Fruit fly (Drosophila melanogaster) whole organism, prepupa: ENCODE data around the gene CG33296.
A peak's percentile ranks its signal among the peaks of the same experiment; 100 is the strongest.

Source experiments
- Blimp-1 ChIP-seq: fragments of 200-800 bp; sonication (Bioruptor generic); optimal IDR thresholded peaks from 3 replicates; lab custom pipeline; 2017; ENCODE audit warnings: missing biosample characterization, missing genetic modification characterization, mild to moderate bottlenecking, moderate library complexity, missing genetic modification reagents
- CG10631 ChIP-seq: fragments of 200-800 bp; sonication (Bioruptor generic); optimal IDR thresholded peaks from 2 replicates; lab custom pipeline; 2016; ENCODE audit warnings: missing biosample characterization, missing genetic modification characterization
- CG10669 ChIP-seq: fragments of 200-800 bp; sonication (Bioruptor generic); optimal IDR thresholded peaks from 3 replicates; lab custom pipeline; 2018; ENCODE audit warnings: missing biosample characterization, mild to moderate bottlenecking, missing genetic modification characterization, moderate library complexity
- CG11294 ChIP-seq: fragments of 200-800 bp; sonication (Bioruptor generic); IDR thresholded peaks from 2 replicates; pipeline ENCODE4 v1.3.6; 2022; ENCODE audit warnings: missing biosample characterization, missing genetic modification characterization
- CG11902 ChIP-seq: fragments of 200-800 bp; sonication (Bioruptor generic); optimal IDR thresholded peaks from 3 replicates; lab custom pipeline; 2016; ENCODE audit warnings: missing biosample characterization, missing genetic modification characterization
- CG15336 ChIP-seq: fragments of 200-800 bp; sonication (Bioruptor generic); IDR thresholded peaks from 2 replicates; pipeline ENCODE4 v1.3.6; 2022; ENCODE audit warnings: missing biosample characterization, missing genetic modification characterization
- CG16779 ChIP-seq: fragments of 200-800 bp; sonication (Bioruptor generic); optimal IDR thresholded peaks from 3 replicates; lab custom pipeline; 2017; ENCODE audit warnings: missing biosample characterization, mild to moderate bottlenecking, missing genetic modification characterization
- CG31627 ChIP-seq: fragments of 200-800 bp; sonication (Bioruptor generic); optimal IDR thresholded peaks from 3 replicates; lab custom pipeline; 2016; ENCODE audit warnings: missing biosample characterization, missing genetic modification characterization
- CG3919 ChIP-seq: fragments of 200-800 bp; sonication (Bioruptor generic); optimal IDR thresholded peaks from 3 replicates; lab custom pipeline; 2016; ENCODE audit warnings: missing biosample characterization, missing genetic modification characterization
- CG4318 ChIP-seq: fragments of 200-800 bp; sonication (Bioruptor generic); optimal IDR thresholded peaks from 3 replicates; lab custom pipeline; 2017; ENCODE audit warnings: missing biosample characterization, mild to moderate bottlenecking, missing genetic modification characterization
- CG6276 ChIP-seq: fragments of 200-800 bp; sonication (Bioruptor generic); optimal IDR thresholded peaks from 2 replicates; lab custom pipeline; 2017; ENCODE audit warnings: missing biosample characterization, mild to moderate bottlenecking, missing genetic modification characterization
- CG6792 ChIP-seq: fragments of 200-800 bp; sonication (Bioruptor generic); optimal IDR thresholded peaks from 3 replicates; lab custom pipeline; 2016; ENCODE audit warnings: missing biosample characterization, missing genetic modification characterization
- CG6808 ChIP-seq: fragments of 200-800 bp; sonication (Bioruptor generic); optimal IDR thresholded peaks from 3 replicates; lab custom pipeline; 2017; ENCODE audit warnings: missing biosample characterization, missing genetic modification characterization, mild to moderate bottlenecking, moderate library complexity, missing genetic modification reagents
- CG7368 ChIP-seq: fragments of 200-800 bp; sonication (Bioruptor generic); optimal IDR thresholded peaks from 3 replicates; lab custom pipeline; 2016; ENCODE audit warnings: missing biosample characterization, missing genetic modification characterization
- CG8119 ChIP-seq: fragments of 200-800 bp; sonication (Bioruptor generic); IDR thresholded peaks from 3 replicates; pipeline ENCODE4 v1.3.6; 2022; ENCODE audit warnings: missing biosample characterization, missing genetic modification characterization
- CG8319 ChIP-seq: fragments of 200-800 bp; sonication (Bioruptor generic); optimal IDR thresholded peaks from 3 replicates; lab custom pipeline; 2016; ENCODE audit warnings: missing biosample characterization, missing genetic modification characterization
- CG8632 ChIP-seq: fragments of 200-800 bp; sonication (Bioruptor generic); optimal IDR thresholded peaks from 3 replicates; lab custom pipeline; 2016; ENCODE audit warnings: missing biosample characterization, missing genetic modification characterization
- Eip75B ChIP-seq: fragments of 200-800 bp; sonication (Bioruptor generic); optimal IDR thresholded peaks from 3 replicates; lab custom pipeline; 2016; ENCODE audit warnings: missing biosample characterization, missing genetic modification characterization
- Eip93F ChIP-seq: fragments of 200-800 bp; sonication (Bioruptor generic); optimal IDR thresholded peaks from 2 replicates; lab custom pipeline; 2016; ENCODE audit warnings: missing biosample characterization, mild to moderate bottlenecking, missing genetic modification characterization
- Ets21C ChIP-seq: fragments of 200-800 bp; sonication (Bioruptor generic); optimal IDR thresholded peaks from 3 replicates; lab custom pipeline; 2016; ENCODE audit warnings: missing biosample characterization, missing genetic modification characterization
- Ets96B ChIP-seq: fragments of 200-800 bp; optimal IDR thresholded peaks from 2 replicates; lab custom pipeline; 2019; ENCODE audit warnings: missing biosample characterization, mild to moderate bottlenecking, missing genetic modification characterization, moderate library complexity
- Gug ChIP-seq: fragments of 200-800 bp; sonication (Bioruptor generic); IDR thresholded peaks from 2 replicates; pipeline ENCODE4 v1.3.6; 2022; ENCODE audit warnings: missing biosample characterization, missing genetic modification characterization
- Hr38 ChIP-seq: sonication (Bioruptor generic); optimal IDR thresholded peaks from 2 replicates; lab custom pipeline; 2016; ENCODE audit warnings: missing biosample characterization, missing genetic modification characterization
- Hr39 ChIP-seq: fragments of 200-800 bp; sonication (Bioruptor generic); optimal IDR thresholded peaks from 2 replicates; lab custom pipeline; 2016; ENCODE audit warnings: missing biosample characterization, missing genetic modification characterization
- Hr4 ChIP-seq: fragments of 200-800 bp; sonication (Bioruptor generic); optimal IDR thresholded peaks from 3 replicates; lab custom pipeline; 2016; ENCODE audit warnings: missing biosample characterization, missing genetic modification characterization
- Lpt ChIP-seq: fragments of 200-800 bp; sonication (Bioruptor generic); optimal IDR thresholded peaks from 3 replicates; lab custom pipeline; 2016; ENCODE audit warnings: missing biosample characterization, missing genetic modification characterization
- Met ChIP-seq: fragments of 200-800 bp; sonication (Bioruptor generic); optimal IDR thresholded peaks from 3 replicates; lab custom pipeline; 2016; ENCODE audit warnings: missing biosample characterization, missing genetic modification characterization
- Smox ChIP-seq: fragments of 200-800 bp; sonication (Bioruptor generic); optimal IDR thresholded peaks from 3 replicates; lab custom pipeline; 2016; ENCODE audit warnings: missing biosample characterization, missing genetic modification characterization
- Sox102F ChIP-seq: fragments of 200-800 bp; sonication (Bioruptor generic); optimal IDR thresholded peaks from 2 replicates; lab custom pipeline; 2016; ENCODE audit warnings: missing biosample characterization, mild to moderate bottlenecking, missing genetic modification characterization
- Sox14 ChIP-seq: fragments of 200-800 bp; sonication (Bioruptor generic); optimal IDR thresholded peaks from 3 replicates; lab custom pipeline; 2016; ENCODE audit warnings: missing biosample characterization, missing genetic modification characterization
- achi ChIP-seq: fragments of 200-800 bp; sonication (Bioruptor generic); optimal IDR thresholded peaks from 3 replicates; lab custom pipeline; 2016; ENCODE audit warnings: missing biosample characterization, missing genetic modification characterization
- cyc ChIP-seq: fragments of 200-800 bp; sonication (Bioruptor generic); optimal IDR thresholded peaks from 3 replicates; lab custom pipeline; 2016; ENCODE audit warnings: missing biosample characterization, missing genetic modification characterization
- dac ChIP-seq: fragments of 200-800 bp; sonication (Bioruptor generic); optimal IDR thresholded peaks from 2 replicates; lab custom pipeline; 2017; ENCODE audit warnings: missing biosample characterization, mild to moderate bottlenecking, missing genetic modification characterization
- dsx ChIP-seq: fragments of 200-800 bp; optimal IDR thresholded peaks from 3 replicates; lab custom pipeline; 2019; ENCODE audit warnings: missing biosample characterization, mild to moderate bottlenecking, missing genetic modification characterization, moderate library complexity; ENCODE audit not compliant: poor library complexity, severe bottlenecking
- eg ChIP-seq: fragments of 200-800 bp; sonication (Bioruptor generic); IDR thresholded peaks from 3 replicates; pipeline ENCODE4 v1.3.6; 2022; ENCODE audit warnings: missing biosample characterization, missing genetic modification characterization
- esn ChIP-seq: fragments of 200-800 bp; sonication (Bioruptor generic); optimal IDR thresholded peaks from 2 replicates; lab custom pipeline; 2016; ENCODE audit warnings: missing biosample characterization, mild to moderate bottlenecking, missing genetic modification characterization, moderate library complexity
- fd59A ChIP-seq: fragments of 200-800 bp; sonication (Bioruptor generic); optimal IDR thresholded peaks from 2 replicates; lab custom pipeline; 2017; ENCODE audit warnings: missing biosample characterization, mild to moderate bottlenecking, missing genetic modification characterization, missing genetic modification reagents
- fd85E ChIP-seq: fragments of 200-800 bp; sonication (Bioruptor generic); optimal IDR thresholded peaks from 3 replicates; lab custom pipeline; 2016; ENCODE audit warnings: missing biosample characterization, missing genetic modification characterization
- lz ChIP-seq: fragments of 200-800 bp; sonication (Bioruptor generic); optimal IDR thresholded peaks from 3 replicates; lab custom pipeline; 2016; ENCODE audit warnings: missing biosample characterization, missing genetic modification characterization
- pdm3 ChIP-seq: fragments of 200-800 bp; sonication (Bioruptor generic); optimal IDR thresholded peaks from 3 replicates; lab custom pipeline; 2016; ENCODE audit warnings: missing biosample characterization, missing genetic modification characterization
- salr ChIP-seq, 2 experiments: fragments of 200-800 bp; sonication (Bioruptor generic); optimal IDR thresholded peaks; 3 replicates each; lab custom pipeline; 2016 to 2018; ENCODE audit warnings: missing biosample characterization in 2 of 2, missing genetic modification characterization in 2 of 2, mild to moderate bottlenecking in 1 of 2
- spab ChIP-seq: fragments of 200-800 bp; sonication (Bioruptor generic); optimal IDR thresholded peaks from 2 replicates; lab custom pipeline; 2017; ENCODE audit warnings: missing biosample characterization, mild to moderate bottlenecking, missing genetic modification characterization, missing genetic modification reagents
- svp ChIP-seq: fragments of 200-800 bp; sonication (Bioruptor generic); peaks from one replicate; lab custom pipeline; 2016; ENCODE audit warnings: missing biosample characterization, missing genetic modification characterization
- topi ChIP-seq: fragments of 200-800 bp; sonication (Bioruptor generic); optimal IDR thresholded peaks from 3 replicates; lab custom pipeline; 2016; ENCODE audit warnings: missing biosample characterization, missing genetic modification characterization
- vri ChIP-seq: fragments of 200-800 bp; sonication (Bioruptor generic); optimal IDR thresholded peaks from 3 replicates; lab custom pipeline; 2016; ENCODE audit warnings: missing biosample characterization, mild to moderate bottlenecking, missing genetic modification characterization

Gene CG33296

dm6 chr2L:7711034-7711685 lies 5.3 kb downstream of the CG33296 start:
- no peak for TF ChIP-seq spab (GFP tag; lab: Kevin White, UChicago)
- peak; percentile 63 for TF ChIP-seq svp (GFP tag; lab: Kevin White, UChicago)
- TF ChIP-seq CG3919 (GFP tag; lab: Kevin White, UChicago): no peak
- TF ChIP-seq Lpt (GFP tag; lab: Kevin White, UChicago): no peak
- no peak for TF ChIP-seq Gug (GFP tag; lab: Robert Waterston, UW)

dm6 chr2L:7710580-7710979 lies 5.9 kb downstream of the CG33296 start, which contains the start of gene Ntl:
Ntl (plus strand) TSS chr2L:7710880.
- TF ChIP-seq Hr38 (GFP tag; lab: Kevin White, UChicago): no peak
- no peak for TF ChIP-seq CG11902 (GFP tag; lab: Kevin White, UChicago)
- no peak for TF ChIP-seq CG7368 (GFP tag; lab: Kevin White, UChicago)

DNA sequence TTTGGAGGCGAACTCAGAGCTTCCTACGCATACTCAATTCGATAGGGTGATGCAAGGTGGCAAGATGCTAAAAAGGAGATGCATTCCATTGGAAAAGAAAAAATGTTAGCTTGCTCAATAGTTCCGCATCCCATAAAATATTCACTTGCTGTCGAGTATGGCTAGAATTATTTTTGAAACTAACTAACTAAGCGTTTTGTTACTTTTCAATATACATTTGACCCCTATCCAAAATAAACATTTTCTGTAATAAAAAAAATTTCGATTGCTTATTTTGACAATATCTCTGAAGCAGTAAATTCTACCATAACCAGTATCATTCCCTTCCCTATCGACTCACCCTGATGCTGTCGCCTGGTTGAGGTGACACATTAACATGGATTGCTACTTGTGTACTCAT lies 12.9 kb downstream of the CG33296 start:
- TF ChIP-seq CG8319 (GFP tag; lab: Kevin White, UChicago) (peak; percentile 87), Lpt (GFP tag; lab: Kevin White, UChicago) (peak; percentile 50), vri (GFP tag; lab: Kevin White, UChicago) (peak; percentile 75), esn (GFP tag; lab: Kevin White, UChicago) (peak; percentile 87), CG11294 (GFP tag; lab: Robert Waterston, UW) (peak; percentile 25; the same call in 1 of the 2 replicates), CG6792 (GFP tag; lab: Kevin White, UChicago) (peak; percentile 85), Hr4 (GFP tag; lab: Kevin White, UChicago) (peak; percentile 62), Blimp-1 (GFP tag; lab: Kevin White, UChicago) (peak; percentile 31), CG16779 (peak; percentile 40), CG11902 (GFP tag; lab: Kevin White, UChicago) (peak; percentile 59), dac (GFP tag; lab: Kevin White, UChicago) (no peak), CG3919 (GFP tag; lab: Kevin White, UChicago) (peak; percentile 73), dsx (peak; percentile 74), CG8632 (GFP tag; lab: Kevin White, UChicago) (peak; percentile 87), CG4318 (GFP tag; lab: Kevin White, UChicago) (peak; percentile 17), eg (GFP tag; lab: Robert Waterston, UW) (peak; percentile 47; the same call in 2 of the 3 replicates), CG8119 (GFP tag; lab: Robert Waterston, UW) (peak; percentile 71), Sox14 (GFP tag; lab: Kevin White, UChicago) (peak; percentile 83), Ets96B (tag; lab: Kevin White, UChicago) (no peak), Hr38 (GFP tag; lab: Kevin White, UChicago) (no peak), Ets21C (GFP tag; lab: Kevin White, UChicago) (peak; percentile 72), Eip93F (GFP tag; lab: Kevin White, UChicago) (no peak), CG10669 (GFP tag; lab: Kevin White, UChicago) (peak; percentile 84), fd59A (GFP tag; lab: Kevin White, UChicago) (peak; percentile 80), Eip75B (GFP tag; lab: Kevin White, UChicago) (peak; percentile 83), lz (peak; percentile 80), CG15336 (GFP tag; lab: Robert Waterston, UW) (peak; percentile 81; the same call in 1 of the 2 replicates), fd85E (GFP tag; lab: Kevin White, UChicago) (peak; percentile 24), Sox102F (GFP tag; lab: Kevin White, UChicago) (peak; percentile 86), CG6276 (GFP tag; lab: Kevin White, UChicago) (peak; percentile 34), Smox (GFP tag; lab: Kevin White, UChicago) (peak; percentile 77), achi (peak; percentile 80), salr (GFP tag; optimal IDR thresholded peaks at IDR 0.05; lab: Kevin White, UChicago) (peak; percentile 7 to 60), topi (GFP tag; lab: Kevin White, UChicago) (peak; percentile 81), Met (GFP tag; lab: Kevin White, UChicago) (peak; percentile 72), cyc (GFP tag; lab: Kevin White, UChicago) (peak; percentile 63), CG10631 (GFP tag; lab: Kevin White, UChicago) (peak; percentile 75), CG6808 (peak; percentile 79), Hr39 (GFP tag; lab: Kevin White, UChicago) (peak; percentile 84), CG31627 (GFP tag; lab: Kevin White, UChicago) (peak; percentile 80), spab (GFP tag; lab: Kevin White, UChicago) (peak; percentile 68), pdm3 (GFP tag; lab: Kevin White, UChicago) (peak; percentile 86)
